Worm (Caenorhabditis elegans) whole organism, L3 larva: Measurements from ENCODE around the gene prde-1.

ENCODE experiments used
- R02D3.7 ChIP-seq: fragments of 150-350 bp; optimal IDR thresholded peaks from 2 replicates; lab custom pipeline; 2014; ENCODE audit warnings: missing biosample characterization, missing genetic modification characterization
- aly-2 ChIP-seq: fragments of 150-350 bp; optimal IDR thresholded peaks from 2 replicates; lab custom pipeline; 2014; ENCODE audit warnings: missing biosample characterization, missing genetic modification characterization
- lin-39 ChIP-seq: fragments of 150-350 bp; optimal IDR thresholded peaks from 2 replicates; lab custom pipeline; 2018; ENCODE audit warnings: missing biosample characterization, missing genetic modification reagents, missing genetic modification characterization
- nhr-11 ChIP-seq: fragments of 150-350 bp; optimal IDR thresholded peaks from 2 replicates; lab custom pipeline; 2014; ENCODE audit warnings: missing biosample characterization, missing genetic modification characterization
- nhr-76 ChIP-seq: fragments of 150-350 bp; sonication (generic microtip); optimal IDR thresholded peaks from 5 replicates; lab custom pipeline; 2014; ENCODE audit warnings: missing biosample characterization, missing genetic modification characterization
- zag-1 ChIP-seq: fragments of 150-350 bp; optimal IDR thresholded peaks from 2 replicates; lab custom pipeline; 2014; ENCODE audit warnings: missing biosample characterization, missing genetic modification characterization

DNA sequence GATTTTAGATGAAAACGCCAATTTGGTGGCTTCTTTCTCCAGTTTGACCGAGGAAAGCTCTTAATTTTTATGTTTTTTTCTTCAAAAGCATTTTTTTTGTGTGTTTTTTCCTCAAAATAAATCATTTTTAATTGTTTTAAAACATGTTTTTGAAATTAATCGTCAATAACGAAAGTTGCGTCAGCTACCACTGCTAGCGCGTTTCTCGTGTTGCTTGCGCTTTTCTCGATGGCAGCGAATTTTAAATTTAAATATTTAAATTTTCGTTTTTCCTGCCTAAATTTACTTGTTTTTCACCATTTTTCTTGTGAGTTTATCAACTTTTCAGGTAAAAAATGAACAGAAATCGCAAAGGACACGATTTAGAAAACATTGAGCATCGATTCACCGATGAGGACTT is at the start of gene prde-1:
- TF ChIP-seq nhr-11 (tag; lab: Kevin White, UChicago) (no peak), R02D3.7 (tag; lab: Kevin White, UChicago) (no peak), nhr-76 (tag; lab: Kevin White, UChicago) (no peak), aly-2 (no peak), zag-1 (tag; lab: Kevin White, UChicago) (no peak), lin-39 (tag; lab: Kevin White, UChicago) (no peak)
